Worm (Caenorhabditis elegans): ENCODE measurements around the gene acdh-13.

DNA sequence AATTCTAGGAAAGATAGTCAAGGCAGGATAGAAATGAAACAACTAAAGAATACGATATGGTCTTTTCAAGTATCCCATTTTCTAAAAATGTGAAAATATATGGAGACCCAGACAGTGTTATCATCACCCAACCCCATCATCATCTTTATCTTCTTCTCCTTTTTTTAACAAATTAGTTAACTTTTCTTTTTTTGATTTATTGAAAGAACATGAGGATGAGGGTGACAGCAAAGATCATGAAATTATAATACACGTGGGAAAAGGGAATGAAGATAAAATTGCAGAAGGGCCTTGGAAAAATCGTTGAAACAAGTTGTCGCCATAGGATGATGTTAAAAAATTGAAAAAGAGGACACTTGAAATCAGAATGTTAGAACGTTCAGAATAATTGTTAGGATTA is 34.4 kb downstream of the acdh-13 start:
- TF ChIP-seq lsl-1 (GFP tag; optimal IDR thresholded peaks at IDR 0.05), result no peak
- TF ChIP-seq dpl-1 (GFP tag; optimal IDR thresholded peaks at IDR 0.05), result no peak
- TF ChIP-seq rec-8 (tag; optimal IDR thresholded peaks at IDR 0.05), result no peak
- TF ChIP-seq ztf-18 (tag; optimal IDR thresholded peaks at IDR 0.05), result no peak
- TF ChIP-seq ekl-4 (GFP tag; IDR thresholded peaks at IDR 0.05), result no peak
- no peak for TF ChIP-seq F39B2.1 (GFP tag; IDR thresholded peaks at IDR 0.05)
- TF ChIP-seq sea-2 (GFP tag; IDR thresholded peaks at IDR 0.05), result no peak

Measured in whole organism, young adult.